Fruit fly (Drosophila melanogaster) whole organism: ENCODE results near the gene Klp31E.

Experiments
- CG8478 ChIP-seq: fragments of >200 bp; optimal IDR thresholded peaks from 2 replicates; lab custom pipeline; 2018; ENCODE audit warnings: inconsistent platforms
- Dll ChIP-seq: fragments of >200 bp; optimal IDR thresholded peaks from 2 replicates; lab custom pipeline; 2017
- EcR ChIP-seq, 2 experiments: fragments of >200 bp; optimal IDR thresholded peaks; 2 replicates each; lab custom pipeline; 2017; ENCODE audit warnings: missing biosample characterization in 2 of 2, missing genetic modification characterization in 2 of 2, missing genetic modification reagents in 2 of 2
- pan ChIP-seq: fragments of >200 bp; optimal IDR thresholded peaks from 2 replicates; lab custom pipeline; 2017
- psq ChIP-seq: fragments of >200 bp; optimal IDR thresholded peaks from 2 replicates; lab custom pipeline; 2017
- usp ChIP-seq: fragments of >200 bp; optimal IDR thresholded peaks from 2 replicates; lab custom pipeline; 2017; ENCODE audit warnings: missing biosample characterization, missing genetic modification characterization, mixed read lengths

Klp31E gene

dm6 chr2L:10386208-10386805 is 27.5 kb upstream of the Klp31E start, which contains the start of the genes Cdk1 and mRpS7:
Gene Cdk1 (minus strand): TSS chr2L:10386262.
Gene mRpS7 (plus strand): TSS chr2L:10386662.
- TF ChIP-seq EcR (GFP tag; optimal IDR thresholded peaks at IDR 0.05; lab: Kevin White, UChicago) (no peak), CG8478 (no peak), pan (no peak), Dll (lab: Kevin White, UChicago) (no peak), usp (GFP tag; lab: Kevin White, UChicago) (no peak), psq (lab: Kevin White, UChicago) (no peak)

- TF ChIP-seq EcR (GFP tag; optimal IDR thresholded peaks at IDR 0.05; lab: Kevin White, UChicago) (no peak), pan (no peak), usp (GFP tag; lab: Kevin White, UChicago) (no peak), psq (lab: Kevin White, UChicago) (no peak), Dll (lab: Kevin White, UChicago) (no peak), CG8478 (no peak)
Measured at dm6 chr2L:10386824-10387223, 27.0 kb upstream of the Klp31E start.

dm6 chr2L:10387869-10388726 is 25.7 kb upstream of the Klp31E start, which contains the start of gene da:
Gene da (plus strand): TSS chr2L:10388105.
- TF ChIP-seq psq (lab: Kevin White, UChicago) (no peak), CG8478 (no peak), usp (GFP tag; lab: Kevin White, UChicago) (no peak), pan (no peak), EcR (GFP tag; optimal IDR thresholded peaks at IDR 0.05; lab: Kevin White, UChicago) (no peak), Dll (lab: Kevin White, UChicago) (no peak)

dm6 chr2L:10393467-10393866 is 20.4 kb upstream of the Klp31E start:
- no peak for TF ChIP-seq EcR (GFP tag; optimal IDR thresholded peaks at IDR 0.05; lab: Kevin White, UChicago)
- no peak for TF ChIP-seq CG8478
- TF ChIP-seq Dll (lab: Kevin White, UChicago) = no peak
- no peak for TF ChIP-seq usp (GFP tag; lab: Kevin White, UChicago)
- TF ChIP-seq pan = no peak
- TF ChIP-seq psq (lab: Kevin White, UChicago) = no peak

dm6 chr2L:10395035-10395434 is 18.8 kb upstream of the Klp31E start:
- TF ChIP-seq usp (GFP tag; lab: Kevin White, UChicago) (no peak), psq (lab: Kevin White, UChicago) (no peak), pan (no peak), CG8478 (no peak), EcR (GFP tag; optimal IDR thresholded peaks at IDR 0.05; lab: Kevin White, UChicago) (no peak), Dll (lab: Kevin White, UChicago) (no peak)

- TF ChIP-seq psq (lab: Kevin White, UChicago) (no peak), pan (no peak), usp (GFP tag; lab: Kevin White, UChicago) (no peak), Dll (lab: Kevin White, UChicago) (no peak), EcR (GFP tag; optimal IDR thresholded peaks at IDR 0.05; lab: Kevin White, UChicago) (no peak)
Measured at dm6 chr2L:10395642-10396487, 18.0 kb upstream of the Klp31E start, which contains the start of gene Mdh1. Gene Mdh1 (minus strand): TSS chr2L:10396332.

- no peak for TF ChIP-seq CG8478
- no peak for TF ChIP-seq usp (GFP tag; lab: Kevin White, UChicago)
- TF ChIP-seq EcR (GFP tag; optimal IDR thresholded peaks at IDR 0.05; lab: Kevin White, UChicago) = no peak
- TF ChIP-seq psq (lab: Kevin White, UChicago) = no peak
- TF ChIP-seq Dll (lab: Kevin White, UChicago) = no peak
- no peak for TF ChIP-seq pan
Measured at dm6 chr2L:10396488-10396824, 17.4 kb upstream of the Klp31E start, which contains the start of gene Cnot4. Gene Cnot4 (plus strand): TSS chr2L:10396716.

dm6 chr2L:10396877-10397587 is 16.8 kb upstream of the Klp31E start:
- no peak for TF ChIP-seq usp (GFP tag; lab: Kevin White, UChicago)
- TF ChIP-seq CG8478 = no peak
- TF ChIP-seq pan = no peak
- no peak for TF ChIP-seq Dll (lab: Kevin White, UChicago)
- TF ChIP-seq psq (lab: Kevin White, UChicago) = no peak
- no peak for TF ChIP-seq EcR (GFP tag; optimal IDR thresholded peaks at IDR 0.05; lab: Kevin White, UChicago)

dm6 chr2L:10403803-10404315 is 10.0 kb upstream of the Klp31E start:
- TF ChIP-seq EcR (GFP tag; optimal IDR thresholded peaks at IDR 0.05; lab: Kevin White, UChicago) (no peak), usp (GFP tag; lab: Kevin White, UChicago) (no peak), CG8478 (no peak), psq (lab: Kevin White, UChicago) (no peak), Dll (lab: Kevin White, UChicago) (no peak), pan (no peak)

dm6 chr2L:10405008-10405654 is 8.7 kb upstream of the Klp31E start, which contains the start of the genes CG17768, LSm-4 and Ir31a:
Gene CG17768 (minus strand): TSS chr2L:10405203.
Gene LSm-4 (minus strand): TSS chr2L:10405203.
Gene Ir31a (plus strand): TSS chr2L:10405565.
- TF ChIP-seq psq (lab: Kevin White, UChicago) = no peak
- TF ChIP-seq Dll (lab: Kevin White, UChicago) = no peak
- TF ChIP-seq CG8478 = no peak
- TF ChIP-seq pan = no peak
- no peak for TF ChIP-seq usp (GFP tag; lab: Kevin White, UChicago)
- no peak for TF ChIP-seq EcR (GFP tag; optimal IDR thresholded peaks at IDR 0.05; lab: Kevin White, UChicago)
